Fruit fly (Drosophila melanogaster) whole organism, embryonic: ENCODE measurements around the gene CG14036.
A peak's percentile ranks its signal among the peaks of the same experiment; 100 is the strongest.

Experiments
- Ada2b ChIP-seq: fragments of 200-800 bp; sonication (Bioruptor generic); IDR thresholded peaks from 2 replicates; pipeline ENCODE4 v1.3.6; 2022; ENCODE audit warnings: missing biosample characterization, missing genetic modification characterization
- B-H2 ChIP-seq: fragments of 200-800 bp; sonication (Bioruptor generic); optimal IDR thresholded peaks from 2 replicates; lab custom pipeline; 2018; ENCODE audit warnings: missing biosample characterization, mild to moderate bottlenecking, missing genetic modification characterization
- CG10147 ChIP-seq: fragments of 200-800 bp; sonication (Bioruptor generic); optimal IDR thresholded peaks from 2 replicates; lab custom pipeline; 2019; ENCODE audit warnings: missing biosample characterization, mild to moderate bottlenecking, missing genetic modification characterization, moderate library complexity
- CG10209 ChIP-seq: fragments of 200-800 bp; sonication (Bioruptor generic); optimal IDR thresholded peaks from 3 replicates; lab custom pipeline; 2017; ENCODE audit warnings: missing biosample characterization, mild to moderate bottlenecking, missing genetic modification characterization, missing genetic modification reagents
- CG1024 ChIP-seq: fragments of 200-800 bp; sonication (Bioruptor generic); IDR thresholded peaks from 2 replicates; pipeline ENCODE4 v1.3.6; 2022; ENCODE audit warnings: missing biosample characterization, missing genetic modification characterization
- CG13894 ChIP-seq: fragments of 200-800 bp; sonication (Bioruptor generic); optimal IDR thresholded peaks from 3 replicates; lab custom pipeline; 2018; ENCODE audit warnings: missing biosample characterization, mild to moderate bottlenecking, missing genetic modification characterization, moderate library complexity
- CG1647 ChIP-seq: fragments of 200-800 bp; sonication (Bioruptor generic); optimal IDR thresholded peaks from 3 replicates; lab custom pipeline; 2016; ENCODE audit warnings: missing biosample characterization, missing genetic modification characterization
- CG16779 ChIP-seq: fragments of 200-800 bp; sonication (Bioruptor generic); IDR thresholded peaks from 2 replicates; pipeline ENCODE4 v1.3.6; 2022; ENCODE audit warnings: missing biosample characterization, missing genetic modification characterization
- CG17328 ChIP-seq: fragments of 200-800 bp; sonication (Bioruptor generic); IDR thresholded peaks from 2 replicates; pipeline ENCODE4 v1.3.6; 2022; ENCODE audit warnings: missing biosample characterization, missing genetic modification characterization
- CG17568 ChIP-seq: fragments of 200-800 bp; sonication (Bioruptor generic); optimal IDR thresholded peaks from 2 replicates; lab custom pipeline; 2018; ENCODE audit warnings: missing biosample characterization, mild to moderate bottlenecking, missing genetic modification characterization, moderate library complexity
- CG2202 ChIP-seq: fragments of 200-800 bp; sonication (Bioruptor generic); optimal IDR thresholded peaks from 2 replicates; lab custom pipeline; 2018; ENCODE audit warnings: missing biosample characterization, mild to moderate bottlenecking, missing genetic modification characterization
- CG2678 ChIP-seq: fragments of 200-800 bp; sonication (Bioruptor generic); optimal IDR thresholded peaks from 3 replicates; lab custom pipeline; 2019; ENCODE audit warnings: missing biosample characterization, mild to moderate bottlenecking, missing genetic modification characterization, moderate library complexity
- CG32772 ChIP-seq: fragments of 200-800 bp; sonication (Bioruptor generic); IDR thresholded peaks from 2 replicates; pipeline ENCODE4 v1.3.6; 2022; ENCODE audit warnings: missing biosample characterization, missing genetic modification characterization
- CG33557 ChIP-seq: fragments of 200-800 bp; sonication (Bioruptor generic); optimal IDR thresholded peaks from 2 replicates; lab custom pipeline; 2019; ENCODE audit warnings: missing biosample characterization, mild to moderate bottlenecking, missing genetic modification characterization, moderate library complexity
- CG4360 ChIP-seq: fragments of 200-800 bp; sonication (Bioruptor generic); IDR thresholded peaks from 2 replicates; pipeline ENCODE4 v1.3.6; 2022; ENCODE audit warnings: missing biosample characterization, missing genetic modification characterization
- CG4617 ChIP-seq: fragments of 200-800 bp; sonication (Bioruptor generic); optimal IDR thresholded peaks from 3 replicates; lab custom pipeline; 2016; ENCODE audit warnings: missing biosample characterization, missing genetic modification characterization, borderline replicate concordance
- CG6683 ChIP-seq: fragments of 200-800 bp; sonication (Bioruptor generic); optimal IDR thresholded peaks from 2 replicates; lab custom pipeline; 2017; ENCODE audit warnings: missing biosample characterization, mild to moderate bottlenecking, missing genetic modification characterization, missing genetic modification reagents
- CG6689 ChIP-seq: fragments of 200-800 bp; sonication (Bioruptor generic); IDR thresholded peaks from 2 replicates; pipeline ENCODE4 v1.3.6; 2022; ENCODE audit warnings: missing biosample characterization, missing genetic modification characterization
- CG6765 ChIP-seq: fragments of 200-800 bp; sonication (Bioruptor generic); optimal IDR thresholded peaks from 3 replicates; lab custom pipeline; 2017; ENCODE audit warnings: missing biosample characterization, mild to moderate bottlenecking, missing genetic modification characterization
- CG7839 ChIP-seq: fragments of 200-800 bp; sonication (Bioruptor generic); optimal IDR thresholded peaks from 3 replicates; lab custom pipeline; 2018; ENCODE audit warnings: missing biosample characterization, mild to moderate bottlenecking, missing genetic modification characterization, moderate library complexity
- CG8359 ChIP-seq: fragments of 200-800 bp; sonication (Bioruptor generic); optimal IDR thresholded peaks from 2 replicates; lab custom pipeline; 2017; ENCODE audit warnings: missing biosample characterization, mild to moderate bottlenecking, missing genetic modification characterization, borderline replicate concordance
- CG9727 ChIP-seq: fragments of 200-800 bp; sonication (Bioruptor generic); optimal IDR thresholded peaks from 3 replicates; lab custom pipeline; 2017; ENCODE audit warnings: missing biosample characterization, mild to moderate bottlenecking, missing genetic modification characterization
- CG9932 ChIP-seq: fragments of 200-800 bp; sonication (Bioruptor generic); IDR thresholded peaks from 2 replicates; pipeline ENCODE4 v1.3.6; 2022; ENCODE audit warnings: missing biosample characterization, missing genetic modification characterization
- Dbx ChIP-seq: fragments of 200-800 bp; sonication (Bioruptor generic); IDR thresholded peaks from 3 replicates; pipeline ENCODE4 v1.3.6; 2022; ENCODE audit warnings: missing biosample characterization, missing genetic modification characterization
- Fer2 ChIP-seq: fragments of 200-800 bp; sonication (Bioruptor generic); optimal IDR thresholded peaks from 2 replicates; lab custom pipeline; 2018; ENCODE audit warnings: missing biosample characterization, mild to moderate bottlenecking, missing genetic modification characterization, moderate library complexity
- Fer3 ChIP-seq: fragments of 200-800 bp; sonication (Bioruptor generic); optimal IDR thresholded peaks from 2 replicates; lab custom pipeline; 2018; ENCODE audit warnings: missing biosample characterization, mild to moderate bottlenecking, missing genetic modification characterization, moderate library complexity
- HLHmδ ChIP-seq: fragments of 200-800 bp; sonication (Bioruptor generic); optimal IDR thresholded peaks from 2 replicates; lab custom pipeline; 2018; ENCODE audit warnings: missing biosample characterization, mild to moderate bottlenecking, missing genetic modification characterization, moderate library complexity
- Hand ChIP-seq: fragments of 200-800 bp; sonication (Bioruptor generic); optimal IDR thresholded peaks from 2 replicates; lab custom pipeline; 2017; ENCODE audit warnings: mild to moderate bottlenecking, missing biosample characterization, missing genetic modification reagents, missing genetic modification characterization
- Hr39 ChIP-seq: fragments of >200 bp; optimal IDR thresholded peaks from 2 replicates; lab custom pipeline; 2017
- Mrtf ChIP-seq: fragments of 200-800 bp; sonication (Bioruptor generic); IDR thresholded peaks from 3 replicates; pipeline ENCODE4 v1.3.6; 2022; ENCODE audit warnings: missing biosample characterization, missing genetic modification characterization
- NK7.1 ChIP-seq: fragments of 200-800 bp; sonication (Bioruptor generic); optimal IDR thresholded peaks from 3 replicates; lab custom pipeline; 2016; ENCODE audit warnings: missing biosample characterization, missing genetic modification characterization
- Taf1 ChIP-seq: fragments of 200-800 bp; sonication (Bioruptor generic); IDR thresholded peaks from 2 replicates; pipeline ENCODE4 v1.3.6; 2022; ENCODE audit warnings: missing biosample characterization, missing genetic modification characterization
- Tbp ChIP-seq: fragments of >200 bp; optimal IDR thresholded peaks from 2 replicates; lab custom pipeline; 2018; ENCODE audit warnings: missing biosample characterization, missing genetic modification characterization
- bigmax ChIP-seq: fragments of 200-800 bp; sonication (Bioruptor generic); optimal IDR thresholded peaks from 2 replicates; lab custom pipeline; 2018; ENCODE audit warnings: missing biosample characterization, mild to moderate bottlenecking, missing genetic modification characterization
- ci ChIP-seq: fragments of 200-800 bp; sonication (Bioruptor generic); IDR thresholded peaks from 3 replicates; pipeline ENCODE4 v1.3.6; 2022; ENCODE audit warnings: missing biosample characterization, missing genetic modification characterization
- da ChIP-seq: fragments of 200-800 bp; sonication (Bioruptor generic); optimal IDR thresholded peaks from 2 replicates; lab custom pipeline; 2016; ENCODE audit warnings: missing biosample characterization, missing genetic modification characterization
- dmrt99B ChIP-seq: fragments of 200-800 bp; sonication (Bioruptor generic); optimal IDR thresholded peaks from 2 replicates; lab custom pipeline; 2018; ENCODE audit warnings: missing biosample characterization, mild to moderate bottlenecking, missing genetic modification characterization, moderate library complexity
- fd64A ChIP-seq: fragments of 200-800 bp; sonication (Bioruptor generic); optimal IDR thresholded peaks from 3 replicates; lab custom pipeline; 2018; ENCODE audit warnings: missing biosample characterization, mild to moderate bottlenecking, missing genetic modification characterization
- fru ChIP-seq: fragments of >200 bp; optimal IDR thresholded peaks from 2 replicates; lab custom pipeline; 2017
- gem ChIP-seq: fragments of 200-800 bp; sonication (Bioruptor generic); optimal IDR thresholded peaks from 2 replicates; lab custom pipeline; 2019; ENCODE audit warnings: missing biosample characterization, mild to moderate bottlenecking, missing genetic modification characterization, moderate library complexity
- grau ChIP-seq: fragments of 200-800 bp; optimal IDR thresholded peaks from 3 replicates; lab custom pipeline; 2019; ENCODE audit warnings: missing biosample characterization, mild to moderate bottlenecking, missing genetic modification characterization, moderate library complexity
- grn ChIP-seq: fragments of 200-800 bp; sonication (Bioruptor generic); optimal IDR thresholded peaks from 3 replicates; lab custom pipeline; 2017; ENCODE audit warnings: missing biosample characterization, missing genetic modification characterization
- ken ChIP-seq: fragments of 200-800 bp; sonication (Bioruptor generic); IDR thresholded peaks from 3 replicates; pipeline ENCODE4 v1.3.6; 2022; ENCODE audit warnings: missing biosample characterization, missing genetic modification characterization
- luna ChIP-seq: fragments of 200-800 bp; sonication (Bioruptor generic); optimal IDR thresholded peaks from 2 replicates; lab custom pipeline; 2016; ENCODE audit warnings: missing biosample characterization, missing genetic modification characterization
- nmo ChIP-seq: fragments of 200-800 bp; sonication (Bioruptor generic); optimal IDR thresholded peaks from 2 replicates; lab custom pipeline; 2018; ENCODE audit warnings: missing biosample characterization, mild to moderate bottlenecking, missing genetic modification characterization, moderate library complexity
- odd ChIP-seq: fragments of 200-800 bp; sonication (Bioruptor generic); optimal IDR thresholded peaks from 2 replicates; lab custom pipeline; 2017; ENCODE audit warnings: missing biosample characterization, mild to moderate bottlenecking, missing genetic modification characterization
- pzg ChIP-seq: fragments of 200-800 bp; sonication (Bioruptor generic); optimal IDR thresholded peaks from 3 replicates; lab custom pipeline; 2018; ENCODE audit warnings: missing biosample characterization, mild to moderate bottlenecking, missing genetic modification characterization, moderate library complexity
- sisA ChIP-seq: fragments of 200-800 bp; sonication (Bioruptor generic); IDR thresholded peaks from 2 replicates; pipeline ENCODE4 v1.3.6; 2022; ENCODE audit warnings: missing biosample characterization, missing genetic modification characterization
- tgo ChIP-seq: fragments of 200-800 bp; sonication (Bioruptor generic); IDR thresholded peaks from 3 replicates; pipeline ENCODE4 v1.3.6; 2022; ENCODE audit warnings: missing biosample characterization, missing genetic modification characterization
- tio ChIP-seq: fragments of 200-800 bp; sonication (Bioruptor generic); optimal IDR thresholded peaks from 2 replicates; lab custom pipeline; 2017; ENCODE audit warnings: missing biosample characterization, missing genetic modification characterization, inconsistent platforms
- unpg ChIP-seq: fragments of 200-800 bp; sonication (Bioruptor generic); optimal IDR thresholded peaks from 3 replicates; lab custom pipeline; 2018; ENCODE audit warnings: missing biosample characterization, mild to moderate bottlenecking, missing genetic modification characterization, moderate library complexity

CG14036 gene

DNA sequence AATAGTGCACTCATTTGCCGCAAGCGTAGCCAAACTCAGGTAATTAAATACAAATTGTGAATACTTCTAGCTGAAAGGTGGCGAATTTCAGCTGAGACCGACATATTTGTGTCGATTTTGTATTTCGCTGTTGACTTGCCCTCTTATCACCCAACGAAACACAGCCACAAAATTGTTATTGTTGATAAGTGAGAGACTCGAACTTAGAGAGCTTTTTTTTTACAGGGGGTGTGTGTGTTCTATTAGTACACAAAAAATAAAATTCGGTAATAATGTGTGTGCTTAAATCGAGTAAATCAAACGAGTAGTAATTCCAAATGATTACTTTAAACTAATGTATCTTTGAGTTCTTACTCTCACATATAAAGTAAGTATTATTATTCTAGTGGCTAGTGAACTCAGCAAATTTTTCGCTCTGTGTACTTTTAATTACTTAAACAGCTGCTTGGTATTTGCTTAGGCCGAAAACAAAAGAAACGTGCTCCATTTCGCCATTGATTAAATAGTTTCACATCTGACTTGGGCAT, 6.2 kb upstream of the CG14036 start (continued):
- TF ChIP-seq dmrt99B (tag; lab: Kevin White, UChicago) (peak; percentile 87), nmo (GFP tag; lab: Kevin White, UChicago) (peak; percentile 25), CG2202 (tag; lab: Kevin White, UChicago) (no peak), CG4617 (GFP tag; lab: Kevin White, UChicago) (no peak), Fer3 (tag; lab: Kevin White, UChicago) (peak; percentile 67), pzg (GFP tag; lab: Kevin White, UChicago) (no peak), fru (no peak), tio (GFP tag; lab: Kevin White, UChicago) (peak; percentile 46), Taf1 (GFP tag; lab: Robert Waterston, UW) (peak; percentile 72), Fer2 (tag; lab: Kevin White, UChicago) (peak; percentile 26), HLHmδ (no peak), unpg (GFP tag; lab: Kevin White, UChicago) (peak; percentile 62), CG9932 (GFP tag; lab: Robert Waterston, UW) (peak; percentile 80), grau (tag; lab: Kevin White, UChicago) (peak; percentile 61), CG10209 (GFP tag; lab: Kevin White, UChicago) (peak; percentile 66), luna (GFP tag; lab: Kevin White, UChicago) (peak; percentile 34), CG6683 (GFP tag; lab: Kevin White, UChicago) (peak; percentile 61), CG17328 (GFP tag; lab: Robert Waterston, UW) (peak; percentile 74), tgo (peak; percentile 69; the same call in 2 of the 3 replicates), CG6689 (GFP tag; lab: Robert Waterston, UW) (peak; percentile 40; the same call in 1 of the 2 replicates), CG9727 (GFP tag; lab: Kevin White, UChicago) (peak; percentile 66), gem (peak; percentile 79), Hr39 (lab: Kevin White, UChicago) (no peak), CG6765 (GFP tag; lab: Kevin White, UChicago) (peak; percentile 74), fd64A (GFP tag; lab: Kevin White, UChicago) (no peak), CG7839 (tag; lab: Kevin White, UChicago) (peak; percentile 80), sisA (GFP tag; lab: Robert Waterston, UW) (peak; percentile 66), grn (GFP tag; lab: Kevin White, UChicago) (peak; percentile 24), Tbp (GFP tag; lab: Kevin White, UChicago) (no peak), Hand (GFP tag; lab: Kevin White, UChicago) (peak; percentile 45), odd (peak; percentile 72), Mrtf (GFP tag; lab: Robert Waterston, UW) (peak; percentile 36; the same call in 2 of the 3 replicates), B-H2 (GFP tag; lab: Kevin White, UChicago) (peak; percentile 46), Dbx (GFP tag; lab: Robert Waterston, UW) (peak; percentile 72), ken (GFP tag; lab: Robert Waterston, UW) (no peak), CG1647 (peak; percentile 55), CG4360 (GFP tag; lab: Robert Waterston, UW) (peak; percentile 33; the same call in 1 of the 2 replicates), da (GFP tag; lab: Kevin White, UChicago) (peak; percentile 51), CG16779 (GFP tag; lab: Robert Waterston, UW) (no peak), CG2678 (peak; percentile 80), CG1024 (peak; percentile 41; the same call in 1 of the 2 replicates), CG32772 (GFP tag; lab: Robert Waterston, UW) (no peak), Ada2b (peak; percentile 66), CG17568 (GFP tag; lab: Kevin White, UChicago) (peak; percentile 7), CG13894 (tag; lab: Kevin White, UChicago) (peak; percentile 59), CG10147 (GFP tag; lab: Kevin White, UChicago) (peak; percentile 15), CG8359 (GFP tag; lab: Kevin White, UChicago) (peak; percentile 15), bigmax (GFP tag; lab: Kevin White, UChicago) (no peak), NK7.1 (GFP tag; lab: Kevin White, UChicago) (peak; percentile 70), ci (peak; percentile 74), CG33557 (no peak)
